Worm (Caenorhabditis elegans): ENCODE measurements around the gene abf-3.

Gene abf-3

DNA sequence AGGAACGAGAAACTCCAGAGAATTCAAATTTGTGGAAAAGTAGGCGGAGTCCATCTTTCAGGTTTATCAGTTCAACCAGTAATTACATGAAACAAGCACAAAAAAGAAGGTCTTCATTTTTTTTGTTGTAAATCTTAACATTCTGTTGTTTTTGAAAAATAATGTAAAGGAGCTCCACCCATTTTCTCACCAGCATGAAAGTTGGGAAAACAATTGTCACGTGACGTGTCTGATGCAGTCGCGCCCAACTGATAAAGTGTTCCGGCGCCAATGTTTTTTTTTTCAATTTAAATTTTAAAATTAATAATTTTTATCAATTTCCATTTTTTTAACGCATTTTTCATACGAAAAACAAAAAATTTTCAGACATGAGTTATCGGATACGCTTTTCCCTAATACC lies 48.6 kb downstream of the abf-3 start, which contains the start of gene F57A10.4:
TSS of gene F57A10.4 (plus strand) at position 367 of the 400 bp plus-strand sequence.
- TF ChIP-seq unc-62 (GFP tag; optimal IDR thresholded peaks at IDR 0.05) = no peak

Data from whole organism, dauer.